Fruit fly (Drosophila melanogaster): Measurements from ENCODE around the gene CG12766.

DNA sequence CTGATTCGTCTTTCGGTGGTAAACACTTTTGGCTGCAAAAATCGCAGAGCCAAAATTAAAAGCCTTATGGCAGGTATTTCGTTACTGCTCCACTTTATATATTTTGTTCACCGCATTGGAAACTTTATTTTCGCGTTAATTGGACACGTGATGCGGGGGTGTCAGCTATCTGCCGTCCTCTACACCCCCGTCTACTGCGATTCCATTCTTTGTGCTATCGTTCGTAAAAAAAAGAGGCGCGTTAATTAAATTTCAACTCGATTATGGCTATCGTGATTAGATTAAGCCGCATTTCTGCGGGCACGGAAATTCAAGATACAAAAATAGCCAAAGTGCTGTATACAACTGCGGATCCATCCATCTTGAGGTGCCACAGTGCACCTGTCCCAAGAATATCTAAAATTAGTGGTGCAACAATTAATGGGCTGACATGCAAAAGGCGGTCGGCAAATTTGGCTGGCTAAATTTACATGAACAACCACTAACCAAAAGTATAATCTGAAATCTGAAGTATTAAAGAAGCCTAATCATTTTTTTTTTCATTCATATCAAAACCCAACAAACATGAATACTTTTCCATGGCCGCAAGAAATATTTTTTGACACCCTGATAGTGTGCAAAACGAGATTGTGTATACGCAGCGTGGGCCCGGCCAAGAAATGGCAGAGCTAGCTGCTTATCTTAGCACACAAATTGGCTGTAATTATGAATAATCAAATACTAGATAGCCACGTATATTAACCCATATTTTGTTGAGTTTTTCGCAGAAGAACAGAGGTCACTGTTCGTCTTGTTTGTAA, 9.8 kb downstream of the CG12766 start:
- TF ChIP-seq CG1620 (GFP tag; optimal IDR thresholded peaks at IDR 0.05) (no peak), CG7045 (GFP tag; optimal IDR thresholded peaks at IDR 0.05) (no peak), Hr96 (GFP tag; optimal IDR thresholded peaks at IDR 0.05) (no peak), cic (GFP tag; optimal IDR thresholded peaks at IDR 0.05) (no peak), CG33017 (tag; optimal IDR thresholded peaks at IDR 0.05) (no peak), Crg-1 (GFP tag; optimal IDR thresholded peaks at IDR 0.05) (no peak), CG11617 (GFP tag; optimal IDR thresholded peaks at IDR 0.05) (no peak), CG14711 (tag; optimal IDR thresholded peaks at IDR 0.05) (no peak)
